Worm (Caenorhabditis elegans) whole organism, early embryonic: ENCODE results near the gene F52B11.5.

Experiments
- flt-1 ChIP-seq: fragments of 200-800 bp; sonication (Bioruptor generic); IDR thresholded peaks from 2 replicates; pipeline ENCODE4 v1.3.6; 2022; ENCODE audit warnings: missing genetic modification characterization, missing compliant biosample characterization
- tbx-37 ChIP-seq: fragments of 200-800 bp; sonication (Bioruptor generic); conservative IDR thresholded peaks from 2 replicates; pipeline ENCODE4 v1.3.6; 2022; ENCODE audit warnings: missing genetic modification reagents, missing genetic modification characterization, missing compliant biosample characterization

DNA sequence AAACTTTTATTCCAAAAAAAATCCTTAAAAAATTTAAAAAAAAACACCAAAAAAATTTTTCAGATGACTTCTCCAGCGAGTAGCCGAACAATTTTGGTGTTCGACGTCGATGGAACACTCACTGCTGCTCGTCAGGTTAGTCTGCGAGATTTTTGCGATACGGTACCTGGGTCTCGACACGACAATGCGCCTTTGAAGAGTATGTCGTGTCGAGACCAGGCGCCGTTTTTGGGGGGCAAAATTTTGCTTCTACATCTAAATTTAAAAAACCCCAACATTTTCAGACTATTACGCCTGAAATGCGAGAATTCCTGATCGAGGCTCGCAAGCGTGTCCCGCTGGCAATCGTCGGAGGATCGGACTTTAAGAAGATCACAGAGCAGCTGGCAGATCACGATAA lies 19.5 kb downstream of the F52B11.5 start, which contains the start of gene F52B11.2:
- TF ChIP-seq tbx-37 (GFP tag; lab: Robert Waterston, UW), result no peak
- 0 out of 2 replicates have a peak, but pooled peaks have one; percentile 14 for TF ChIP-seq flt-1
